Worm (Caenorhabditis elegans): ENCODE results near the gene str-68.

Gene str-68

DNA sequence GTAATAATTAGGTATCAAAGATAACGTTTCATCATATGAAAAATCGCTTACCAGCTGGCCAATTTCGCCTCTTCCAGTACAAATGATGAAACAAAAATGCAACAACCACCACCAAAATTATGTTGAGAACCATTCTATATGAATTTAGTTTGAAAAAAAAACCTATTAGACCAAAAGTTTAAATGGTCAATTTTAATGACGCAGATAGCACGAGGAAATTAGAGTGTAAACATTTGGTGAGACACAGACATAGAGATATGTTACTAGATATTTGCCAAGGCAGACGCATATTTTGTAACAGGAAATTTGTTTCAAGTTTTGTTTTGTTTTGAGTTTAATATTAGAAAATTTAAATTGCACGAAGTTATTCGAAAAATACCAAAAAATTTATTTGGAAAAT is 13.0 kb downstream of the str-68 start, which contains the start of gene cyp-33C9:
cyp-33C9 (minus strand) TSS at position 211 of the 400 bp plus-strand sequence.
- no peak for TF ChIP-seq dmd-4 (tag; optimal IDR thresholded peaks at IDR 0.05; ENCODE audit: borderline replicate concordance)
- no peak for TF ChIP-seq ceh-48 (tag; optimal IDR thresholded peaks at IDR 0.05)
- TF ChIP-seq pros-1 (tag; optimal IDR thresholded peaks at IDR 0.05), result no peak
- TF ChIP-seq ceh-9 (tag; optimal IDR thresholded peaks at IDR 0.05), result no peak
- TF ChIP-seq ceh-19 (GFP tag; optimal IDR thresholded peaks at IDR 0.05), result no peak
- no peak for TF ChIP-seq mec-3 (tag; optimal IDR thresholded peaks at IDR 0.05; ENCODE audit: borderline replicate concordance)
- TF ChIP-seq elt-4 (tag; optimal IDR thresholded peaks at IDR 0.05), result no peak
- TF ChIP-seq ceh-30 (tag; optimal IDR thresholded peaks at IDR 0.05), result no peak
- TF ChIP-seq tbx-2 (tag; optimal IDR thresholded peaks at IDR 0.05), result no peak

- TF ChIP-seq pag-3 (tag; optimal IDR thresholded peaks at IDR 0.05; ENCODE audit: borderline replicate concordance) (no peak), ztf-16 (tag; optimal IDR thresholded peaks at IDR 0.05) (no peak), pqm-1 (tag; optimal IDR thresholded peaks at IDR 0.05) (no peak), hlh-8 (tag; optimal IDR thresholded peaks at IDR 0.05) (no peak), lim-6 (tag; optimal IDR thresholded peaks at IDR 0.05) (no peak), ceh-34 (tag; optimal IDR thresholded peaks at IDR 0.05) (no peak), pat-9 (tag; optimal IDR thresholded peaks at IDR 0.05) (no peak), pha-4 (tag; optimal IDR thresholded peaks at IDR 0.05) (no peak), ceh-19 (GFP tag; optimal IDR thresholded peaks at IDR 0.05) (no peak), dve-1 (tag; optimal IDR thresholded peaks at IDR 0.05) (no peak), gmeb-2 (tag; optimal IDR thresholded peaks at IDR 0.05) (no peak), C08G9.2 (tag; optimal IDR thresholded peaks at IDR 0.05) (no peak), unc-3 (GFP tag; conservative IDR thresholded peaks at IDR 0.05) (no peak), unc-3 (tag; optimal IDR thresholded peaks at IDR 0.05) (no peak), ceh-31 (tag; optimal IDR thresholded peaks at IDR 0.05) (no peak)
Observed at ce11 chrV:3088768-3089167, 18.6 kb downstream of the str-68 start, which contains the start of gene acs-21. TSS of gene acs-21 (plus strand) at chrV:3089068.

DNA sequence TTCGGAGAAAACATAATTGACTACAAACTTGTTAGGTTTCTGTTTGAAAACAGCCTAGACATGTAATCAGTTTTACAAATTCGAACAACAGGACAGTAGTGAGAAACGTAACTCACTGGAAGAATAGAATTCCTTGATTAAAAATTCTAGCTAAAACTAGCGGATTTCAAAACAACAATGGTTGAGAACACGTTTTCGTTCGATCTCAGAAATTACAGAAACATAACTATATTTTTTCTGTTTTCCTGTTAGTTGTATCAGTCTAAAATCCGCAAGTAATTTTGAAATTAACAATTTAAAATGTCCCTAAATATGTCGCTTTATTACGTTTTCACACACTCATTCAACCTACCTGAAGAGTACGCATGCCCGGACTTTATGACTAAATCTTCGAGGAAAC is 21.1 kb downstream of the str-68 start, which contains the start of gene srt-8:
srt-8 (plus strand) TSS at position 301 of the 400 bp plus-strand sequence.
- TF ChIP-seq syd-9 (tag; optimal IDR thresholded peaks at IDR 0.05), result no peak
- TF ChIP-seq pha-2 (tag; optimal IDR thresholded peaks at IDR 0.05), result no peak
- no peak for TF ChIP-seq pros-1 (tag; optimal IDR thresholded peaks at IDR 0.05)
- no peak for TF ChIP-seq ref-2 (tag; optimal IDR thresholded peaks at IDR 0.05)
- no peak for TF ChIP-seq gmeb-2 (tag; optimal IDR thresholded peaks at IDR 0.05)
- no peak for TF ChIP-seq hlh-30 (tag; optimal IDR thresholded peaks at IDR 0.05; ENCODE audit: insufficient read depth)

DNA sequence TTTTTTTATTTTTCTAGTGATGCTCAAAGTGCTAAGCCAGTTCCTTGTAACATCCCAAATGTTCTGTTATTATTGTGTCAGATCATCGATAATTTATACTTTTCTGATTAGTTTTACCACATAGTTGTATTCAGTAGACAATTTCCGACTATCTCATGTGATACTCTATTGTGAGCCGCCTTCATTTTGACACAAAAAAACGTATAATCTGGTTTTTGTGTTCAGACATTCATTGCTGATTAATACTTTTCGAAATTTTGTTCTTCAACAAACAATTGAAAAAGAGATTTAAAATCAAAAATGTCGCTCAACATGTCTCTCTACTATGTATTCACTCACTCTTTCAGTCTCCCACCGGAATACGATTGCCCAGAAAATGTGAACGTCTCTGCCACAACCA is 25.9 kb downstream of the str-68 start, which contains the start of gene srt-7:
srt-7 (plus strand) TSS at position 301 of the 400 bp plus-strand sequence.
- TF ChIP-seq zip-5 (tag; optimal IDR thresholded peaks at IDR 0.05) (no peak), F13H6.1 (tag; optimal IDR thresholded peaks at IDR 0.05) (no peak), ztf-16 (tag; optimal IDR thresholded peaks at IDR 0.05) (no peak), K02D7.2 (tag; optimal IDR thresholded peaks at IDR 0.05) (no peak), npax-4 (tag; optimal IDR thresholded peaks at IDR 0.05) (no peak), C38D4.7 (GFP tag; optimal IDR thresholded peaks at IDR 0.05) (no peak), nfya-1 (tag; optimal IDR thresholded peaks at IDR 0.05) (no peak), ceh-30 (tag; optimal IDR thresholded peaks at IDR 0.05) (no peak), elt-4 (tag; optimal IDR thresholded peaks at IDR 0.05) (no peak)

ce11 chrV:3080792-3081191 is 26.6 kb downstream of the str-68 start, which contains the start of gene srt-5:
TSS of gene srt-5 (minus strand) at chrV:3080892.
- TF ChIP-seq nhr-232 (tag; optimal IDR thresholded peaks at IDR 0.05) (no peak), npax-4 (tag; optimal IDR thresholded peaks at IDR 0.05) (no peak), dve-1 (tag; optimal IDR thresholded peaks at IDR 0.05) (no peak), T23F11.4 (GFP tag; optimal IDR thresholded peaks at IDR 0.05) (no peak), hlh-15 (tag; optimal IDR thresholded peaks at IDR 0.05) (no peak), fkh-6 (tag; optimal IDR thresholded peaks at IDR 0.05) (no peak), pax-1 (tag; optimal IDR thresholded peaks at IDR 0.05) (no peak), ceh-22 (tag; optimal IDR thresholded peaks at IDR 0.05) (no peak), pqm-1 (tag; optimal IDR thresholded peaks at IDR 0.05) (no peak), rnt-1 (tag; optimal IDR thresholded peaks at IDR 0.05) (no peak), sox-4 (tag; optimal IDR thresholded peaks at IDR 0.05) (no peak)

All from whole organism, late embryonic.